Fruit fly (Drosophila melanogaster) S2 (cell line): Measurements from ENCODE around the gene Cys.
A peak's percentile ranks its signal among the peaks of the same experiment; 100 is the strongest.

ENCODE experiments used
- CG8478 ChIP-seq: fragments of >200 bp; optimal IDR thresholded peaks from 2 replicates; lab custom pipeline; 2018
- CTCF ChIP-seq, 2 experiments: fragments of >200 bp; optimal IDR thresholded peaks; 2 replicates each; lab custom pipeline; 2018

Gene Cys

DNA sequence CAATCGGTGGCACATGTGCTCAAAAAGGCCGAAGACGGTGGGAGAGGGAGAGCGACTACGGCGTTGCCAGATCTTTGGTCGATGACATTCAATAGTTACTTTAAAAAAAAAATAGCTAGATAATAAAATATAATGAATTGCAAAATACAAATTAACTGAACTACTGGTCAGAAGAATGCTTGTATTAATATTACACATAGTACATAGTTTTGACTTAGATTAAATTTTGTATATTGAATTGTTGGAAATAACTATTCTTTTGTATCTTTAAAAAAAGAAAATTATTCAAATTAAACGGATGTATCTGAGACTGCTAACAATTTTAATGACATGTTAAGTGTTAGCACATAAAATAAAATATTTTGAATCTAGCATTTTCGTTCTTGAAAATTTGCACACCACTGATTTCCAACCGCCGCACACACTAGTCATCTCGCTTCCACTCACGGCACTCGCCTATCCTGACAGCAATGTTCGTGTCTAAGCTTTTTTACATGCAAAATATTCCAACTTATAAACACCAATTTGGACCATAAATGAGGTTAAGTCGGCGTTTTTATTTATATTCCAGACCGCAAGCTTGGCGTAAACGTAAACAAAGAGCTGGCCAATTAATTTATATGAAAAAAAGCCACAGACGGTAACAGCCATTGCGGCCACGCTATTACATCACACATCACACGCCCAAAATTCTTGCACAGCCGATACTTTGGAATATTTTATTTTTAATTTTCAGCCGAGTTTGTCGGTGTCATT, 5.7 kb upstream of the Cys start:
- TF ChIP-seq CTCF (optimal IDR thresholded peaks at IDR 0.05; lab: Kevin White, UChicago) (no peak), CG8478 (lab: Kevin White, UChicago) (no peak)

DNA sequence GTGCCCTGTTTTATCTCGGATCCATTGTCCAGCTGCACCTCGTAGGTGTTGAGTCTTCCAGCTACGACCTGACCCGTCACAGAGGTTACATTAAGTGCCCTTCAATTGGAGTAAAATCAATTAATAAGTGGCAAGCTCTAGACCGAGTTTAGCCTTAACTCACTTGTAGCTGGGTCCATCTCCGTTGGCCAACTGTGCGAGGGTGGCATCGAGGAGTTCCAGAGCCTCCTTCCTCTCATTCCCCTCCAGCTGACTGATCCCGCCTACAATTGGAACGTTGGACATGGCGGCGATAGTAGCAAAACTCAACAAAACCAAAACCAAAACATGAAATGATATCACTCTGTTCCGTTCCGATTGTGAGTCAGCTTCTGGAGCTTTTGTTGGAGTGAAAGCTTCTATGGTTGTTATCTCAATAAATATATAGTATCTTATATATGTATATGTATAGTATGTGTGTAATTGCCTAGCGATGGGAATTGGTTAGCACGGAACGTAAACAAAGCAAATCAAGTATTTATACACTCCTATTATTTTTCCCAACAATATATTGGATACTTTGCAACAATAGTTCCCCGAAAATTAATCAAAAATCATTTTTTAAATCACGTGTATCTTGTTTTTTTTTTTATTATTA, 825 bp downstream of the Cys start, which contains the start of gene CG8066:
CG8066 (minus strand) TSS at position 347 of the 637 bp plus-strand sequence.
- no peak for TF ChIP-seq CG8478 (lab: Kevin White, UChicago)
- no peak for TF ChIP-seq CTCF (optimal IDR thresholded peaks at IDR 0.05; lab: Kevin White, UChicago)

DNA sequence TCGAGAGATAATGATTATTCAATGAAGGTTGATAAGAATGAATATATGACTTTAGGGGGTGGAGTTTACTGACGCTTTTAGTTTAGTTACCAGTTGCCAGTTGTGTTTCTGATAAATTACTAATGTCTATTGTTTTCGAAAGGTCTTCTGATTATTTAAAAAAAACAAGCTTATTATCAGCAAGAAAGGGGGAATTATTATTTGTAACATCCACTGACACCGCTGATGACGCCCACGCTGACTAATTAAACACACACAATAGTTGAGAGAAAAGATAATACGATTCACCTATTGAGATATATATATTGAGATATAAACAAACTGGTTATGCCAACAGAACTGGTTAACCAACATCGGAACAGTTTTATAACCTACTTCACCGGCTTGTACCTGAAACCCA, 1.6 kb downstream of the Cys start:
- TF ChIP-seq CTCF (optimal IDR thresholded peaks at IDR 0.05; lab: Kevin White, UChicago) (no peak), CG8478 (lab: Kevin White, UChicago) (no peak)

DNA sequence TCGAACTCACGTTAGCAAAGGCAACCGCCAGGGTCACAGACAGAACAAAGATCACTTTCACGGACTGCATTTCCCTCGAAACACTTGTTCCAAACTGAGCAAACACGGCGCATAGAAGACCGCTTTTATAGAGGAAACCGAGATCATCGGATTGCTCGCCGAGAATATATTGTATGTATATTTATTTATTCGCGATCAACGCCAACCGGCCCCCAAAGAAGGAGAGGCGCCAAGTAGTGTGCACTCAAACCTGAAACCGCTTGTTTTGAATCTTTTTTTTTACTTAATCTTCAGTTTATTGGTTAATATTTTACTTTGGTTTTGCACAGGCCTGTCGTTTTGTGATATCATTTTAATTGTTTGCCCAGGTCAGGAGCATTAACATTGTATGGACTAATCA, 2.1 kb downstream of the Cys start, which contains the start of gene CG31313:
CG31313 (minus strand) TSS at position 101 of the 400 bp plus-strand sequence.
- TF ChIP-seq CG8478 (lab: Kevin White, UChicago) (no peak), CTCF (optimal IDR thresholded peaks at IDR 0.05; lab: Kevin White, UChicago) (no peak)

DNA sequence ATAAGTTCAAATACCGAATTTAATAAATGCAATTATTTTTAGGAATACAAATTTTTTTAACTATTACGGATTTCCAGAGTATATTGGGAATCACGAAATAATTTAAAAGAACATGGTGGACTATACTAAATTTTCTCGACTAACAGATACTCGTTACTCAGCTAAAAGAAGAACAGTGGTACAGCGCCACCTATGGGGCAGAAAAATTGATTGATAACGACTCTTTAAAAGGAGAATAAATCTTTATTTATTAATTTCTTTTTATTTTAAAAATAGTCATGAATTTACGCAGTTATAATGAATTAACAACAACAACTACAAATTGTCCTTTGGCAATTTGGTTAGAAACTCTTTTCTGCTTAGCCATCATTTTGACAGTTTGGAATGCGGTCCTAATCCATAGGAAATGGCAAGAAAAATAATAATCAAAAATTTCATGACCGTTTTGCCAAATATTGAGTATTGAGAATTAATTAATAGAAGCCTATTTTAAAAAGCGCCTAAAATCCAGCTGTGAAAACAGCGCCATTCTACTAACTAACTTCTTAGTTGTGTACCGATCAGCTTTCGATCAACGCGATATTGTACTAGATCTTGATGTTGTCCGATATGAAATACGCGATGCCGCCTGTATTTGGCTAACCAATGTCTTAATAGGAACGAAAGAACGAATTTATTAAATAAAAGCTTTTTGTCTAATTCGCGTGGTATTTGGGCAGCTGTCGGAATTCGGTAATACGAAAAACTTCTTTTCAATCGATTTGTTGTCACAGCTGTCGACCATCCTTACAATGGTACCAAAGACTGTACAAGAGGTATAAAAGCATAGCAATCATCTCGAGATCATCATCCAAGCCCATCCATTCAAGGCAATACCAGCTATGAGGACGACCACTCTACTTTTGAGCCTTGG, 4.1 kb downstream of the Cys start, which contains the start of gene CG14852:
CG14852 (plus strand) TSS at position 863 of the 913 bp plus-strand sequence.
- peak; percentile 4 to 70 for TF ChIP-seq CTCF (optimal IDR thresholded peaks at IDR 0.05; lab: Kevin White, UChicago)
- TF ChIP-seq CG8478 (lab: Kevin White, UChicago) = no peak

DNA sequence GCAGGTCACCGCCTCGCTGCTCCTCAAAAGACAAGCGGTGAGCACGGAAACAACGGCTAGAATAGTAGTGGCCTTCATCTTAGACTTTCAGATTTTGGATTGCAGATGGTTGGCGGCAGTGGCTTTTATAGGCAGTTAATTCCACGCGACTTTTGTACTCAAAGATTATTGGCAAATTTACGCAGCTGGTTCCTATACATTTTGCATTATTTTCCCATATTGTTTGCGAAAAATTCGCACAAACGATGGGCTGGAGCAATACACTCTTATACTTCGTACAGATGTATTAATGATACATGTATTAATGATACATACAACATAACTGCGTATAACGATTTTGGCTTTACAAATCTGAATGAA, 4.8 kb downstream of the Cys start, which contains the start of gene CG8087:
CG8087 (minus strand) TSS at position 101 of the 360 bp plus-strand sequence.
- TF ChIP-seq CG8478 (lab: Kevin White, UChicago) = no peak
- no peak for TF ChIP-seq CTCF (optimal IDR thresholded peaks at IDR 0.05; lab: Kevin White, UChicago)

DNA sequence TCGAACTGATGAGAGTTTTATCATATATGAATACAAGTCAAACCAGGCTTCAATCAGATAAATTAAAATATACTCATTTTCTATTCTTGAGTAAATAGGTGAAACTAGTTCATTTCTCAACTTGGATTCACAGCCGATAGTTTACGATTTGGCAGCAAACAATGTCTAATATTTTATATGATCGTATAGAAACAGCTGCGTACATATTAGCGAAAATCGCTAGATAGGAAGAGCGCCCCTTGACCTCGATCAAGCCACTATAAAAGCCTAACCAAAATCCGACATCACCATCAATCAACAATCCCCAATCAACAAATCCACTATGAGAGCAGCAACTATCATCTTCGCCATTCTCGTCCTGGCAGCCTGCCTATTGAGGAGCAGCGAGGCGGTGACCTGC, 7.4 kb downstream of the Cys start, which contains the start of gene CG14851:
CG14851 (plus strand) TSS at position 301 of the 400 bp plus-strand sequence.
- TF ChIP-seq CTCF (optimal IDR thresholded peaks at IDR 0.05; lab: Kevin White, UChicago) = no peak
- TF ChIP-seq CG8478 (lab: Kevin White, UChicago) = no peak

DNA sequence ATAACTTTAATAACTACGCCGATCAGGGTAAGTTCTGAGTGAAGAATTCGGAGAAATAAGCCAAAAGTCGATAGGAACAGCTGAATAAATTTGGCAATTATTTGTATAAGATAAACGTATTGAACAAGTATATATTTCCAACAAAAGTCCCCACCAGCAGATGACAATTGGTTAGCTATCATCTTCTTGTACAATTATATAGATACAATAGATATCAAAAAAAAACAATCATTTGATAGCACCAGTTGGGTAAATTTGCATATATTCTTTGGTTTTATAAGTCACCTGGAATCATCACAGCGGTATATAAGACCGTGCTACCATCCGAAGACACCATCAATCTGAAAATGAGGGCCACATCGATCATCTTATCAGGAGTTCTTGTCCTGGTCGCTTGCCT, 8.8 kb downstream of the Cys start, which contains the start of gene Jig:
Jig (plus strand) TSS at position 301 of the 400 bp plus-strand sequence.
- no peak for TF ChIP-seq CG8478 (lab: Kevin White, UChicago)
- no peak for TF ChIP-seq CTCF (optimal IDR thresholded peaks at IDR 0.05; lab: Kevin White, UChicago)

DNA sequence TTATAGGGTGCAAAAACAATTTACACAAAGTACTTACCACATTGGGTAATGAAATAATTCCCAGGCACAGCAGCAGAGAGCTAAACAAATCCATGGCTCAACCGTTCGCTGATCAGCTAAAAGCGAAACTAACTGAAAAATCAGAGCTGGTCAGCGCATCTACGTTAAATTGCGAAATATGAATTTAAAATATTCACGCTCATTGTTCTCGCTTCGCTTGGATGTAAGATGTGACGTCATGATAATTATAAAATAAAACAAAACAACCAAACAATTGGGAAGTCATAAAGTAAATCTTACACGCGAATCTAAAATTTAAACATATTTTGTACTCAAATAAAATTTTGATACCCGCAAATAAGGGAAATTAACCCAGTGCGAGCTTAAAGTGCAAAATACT, 9.5 kb downstream of the Cys start, which contains the start of gene CG14854:
CG14854 (minus strand) TSS at position 101 of the 400 bp plus-strand sequence.
- TF ChIP-seq CTCF (optimal IDR thresholded peaks at IDR 0.05; lab: Kevin White, UChicago) (no peak), CG8478 (lab: Kevin White, UChicago) (no peak)

DNA sequence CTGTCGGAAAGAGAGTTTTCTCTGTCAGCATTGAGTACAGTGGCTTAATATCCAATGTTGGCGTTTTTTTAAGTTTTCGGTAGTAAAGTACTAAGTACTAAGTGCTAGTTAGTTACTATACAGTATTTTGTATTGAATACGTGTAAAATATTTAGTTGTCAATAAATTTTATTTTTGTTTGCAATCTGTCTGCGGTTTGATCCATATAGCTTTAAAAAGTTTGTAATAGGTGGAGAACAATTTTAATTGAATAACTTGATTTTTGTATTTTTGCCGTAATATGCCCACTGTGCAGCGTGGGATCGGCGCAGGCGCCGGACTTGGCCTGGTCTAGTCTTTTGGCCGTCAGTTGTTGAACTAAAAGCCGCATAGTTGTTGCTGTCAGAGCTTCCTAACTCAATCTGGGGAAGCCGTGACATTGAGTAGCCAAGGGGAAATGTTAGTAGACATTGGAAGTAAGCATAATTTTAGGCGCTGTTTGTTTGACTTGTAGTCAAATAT, 11.0 kb downstream of the Cys start:
- TF ChIP-seq CG8478 (lab: Kevin White, UChicago) (no peak), CTCF (optimal IDR thresholded peaks at IDR 0.05; lab: Kevin White, UChicago) (no peak)

DNA sequence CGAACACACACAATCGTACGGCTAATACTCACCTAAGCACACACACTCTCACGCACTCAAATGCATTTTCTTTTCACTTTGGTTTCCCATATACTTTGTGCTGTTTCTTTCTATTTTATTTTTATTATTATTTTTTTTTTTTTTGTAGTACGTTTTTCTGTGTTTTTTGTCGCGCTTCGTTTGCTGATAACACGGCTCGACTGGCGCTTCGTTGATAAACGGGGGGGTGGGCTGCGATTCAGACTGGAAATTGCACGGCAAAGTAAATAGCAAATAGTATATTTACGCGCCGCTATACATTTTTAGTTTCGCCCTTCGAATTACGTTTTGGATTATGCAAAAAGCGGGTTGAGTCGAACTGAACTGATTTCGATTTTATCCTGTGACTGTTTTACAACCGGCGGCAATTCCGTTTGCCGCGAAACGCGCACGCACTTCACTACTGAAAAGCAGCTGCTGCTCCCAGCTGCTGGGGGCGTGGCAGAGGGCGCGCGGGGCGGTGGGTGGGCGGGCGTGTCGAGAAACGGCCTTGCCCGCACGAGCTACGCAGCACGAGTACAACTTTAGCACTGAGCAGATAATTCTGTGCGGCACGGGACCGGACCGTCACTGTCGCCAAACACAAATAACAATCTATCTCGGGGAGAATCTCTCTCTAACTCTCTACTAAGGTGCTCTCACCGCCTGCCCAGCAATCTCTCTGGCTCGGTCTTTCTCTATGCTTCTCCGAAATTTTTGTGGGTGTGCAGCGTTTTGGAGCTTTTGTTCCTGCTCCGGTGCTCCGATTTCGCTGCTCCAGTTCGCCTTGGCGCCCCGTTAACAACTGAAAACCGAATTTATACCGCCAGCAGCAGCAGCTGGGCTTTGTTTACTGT, 11.7 kb downstream of the Cys start, which contains the start of gene Pde6:
Pde6 (minus strand) TSS at position 825 of the 875 bp plus-strand sequence.
- no peak for TF ChIP-seq CG8478 (lab: Kevin White, UChicago)
- TF ChIP-seq CTCF (optimal IDR thresholded peaks at IDR 0.05; lab: Kevin White, UChicago) = no peak

DNA sequence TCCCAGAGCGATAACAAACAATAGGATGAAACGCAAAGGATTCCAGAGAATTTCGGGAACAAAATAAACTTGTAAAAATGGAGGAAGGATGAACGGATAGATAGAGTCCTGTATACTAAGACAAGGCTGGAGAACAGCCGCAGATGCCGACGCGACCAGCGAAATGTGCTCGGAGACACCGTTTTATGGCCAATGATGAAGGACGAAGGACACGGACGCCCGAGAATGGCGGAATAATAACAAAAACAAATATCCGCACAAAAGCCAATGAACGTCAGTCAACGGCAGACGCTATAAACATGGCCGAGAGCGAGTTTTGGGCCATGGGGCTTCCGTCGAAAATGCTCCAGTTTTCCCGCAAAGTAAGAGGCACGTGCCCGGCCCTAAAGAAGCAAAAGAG, 14.4 kb downstream of the Cys start:
- TF ChIP-seq CG8478 (lab: Kevin White, UChicago) = no peak
- TF ChIP-seq CTCF (optimal IDR thresholded peaks at IDR 0.05; lab: Kevin White, UChicago) = no peak

DNA sequence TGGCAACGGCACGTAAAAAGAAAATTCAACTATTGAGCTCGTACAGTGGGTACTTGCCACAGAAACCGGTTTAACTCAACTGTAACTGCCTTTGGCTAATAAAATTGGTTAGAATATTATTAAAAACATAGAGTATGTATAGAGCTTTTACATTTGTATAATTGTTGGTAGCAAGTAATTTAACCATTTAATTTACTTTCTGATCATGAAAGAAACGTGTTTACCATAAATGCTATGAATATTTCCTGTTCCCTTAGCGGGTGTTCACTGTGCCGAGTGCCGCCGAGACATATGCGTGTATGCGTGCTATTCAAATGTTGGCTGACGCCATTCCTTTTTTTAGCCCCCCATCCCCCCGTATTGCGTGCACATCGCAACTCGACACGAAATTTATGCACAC, 20.7 kb downstream of the Cys start:
- TF ChIP-seq CG8478 (lab: Kevin White, UChicago) (no peak), CTCF (optimal IDR thresholded peaks at IDR 0.05; lab: Kevin White, UChicago) (no peak)
